Worm (Caenorhabditis elegans) whole organism, L3 larva: ENCODE results near the gene lido-15.

Experiments used
- ZK546.5 ChIP-seq: sonication (generic microtip); optimal IDR thresholded peaks from 2 replicates; lab custom pipeline; 2017; ENCODE audit warnings: missing biosample characterization, missing genetic modification characterization
- aly-2 ChIP-seq: fragments of 150-350 bp; optimal IDR thresholded peaks from 2 replicates; lab custom pipeline; 2014; ENCODE audit warnings: missing biosample characterization, missing genetic modification characterization
- ceh-9 ChIP-seq: sonication (generic microtip); optimal IDR thresholded peaks from 2 replicates; lab custom pipeline; 2018; ENCODE audit warnings: missing biosample characterization, missing genetic modification characterization
- elt-1 ChIP-seq: fragments of 150-350 bp; optimal IDR thresholded peaks from 2 replicates; lab custom pipeline; 2014; ENCODE audit warnings: missing biosample characterization, missing genetic modification characterization
- hmg-11 ChIP-seq: sonication (generic microtip); optimal IDR thresholded peaks from 2 replicates; lab custom pipeline; 2016; ENCODE audit warnings: missing genetic modification characterization, missing compliant biosample characterization
- jun-1 ChIP-seq: fragments of 150-350 bp; optimal IDR thresholded peaks from 2 replicates; lab custom pipeline; 2014; ENCODE audit warnings: missing biosample characterization, missing genetic modification reagents, missing genetic modification characterization
- lin-39 ChIP-seq: fragments of 150-350 bp; optimal IDR thresholded peaks from 2 replicates; lab custom pipeline; 2018; ENCODE audit warnings: missing biosample characterization, missing genetic modification reagents, missing genetic modification characterization
- lsy-12 ChIP-seq: sonication (generic microtip); optimal IDR thresholded peaks from 2 replicates; lab custom pipeline; 2016; ENCODE audit warnings: mild to moderate bottlenecking, missing genetic modification characterization, missing compliant biosample characterization
- nhr-11 ChIP-seq: fragments of 150-350 bp; optimal IDR thresholded peaks from 2 replicates; lab custom pipeline; 2014; ENCODE audit warnings: missing biosample characterization, missing genetic modification characterization
- nhr-25 ChIP-seq: sonication (generic microtip); optimal IDR thresholded peaks from 2 replicates; lab custom pipeline; 2017; ENCODE audit warnings: missing biosample characterization, missing genetic modification characterization
- pqm-1 ChIP-seq: fragments of 150-350 bp; optimal IDR thresholded peaks from 2 replicates; lab custom pipeline; 2017; ENCODE audit warnings: missing biosample characterization, missing genetic modification characterization, inconsistent platforms
- sea-2 ChIP-seq: fragments of 150-350 bp; sonication (generic microtip); optimal IDR thresholded peaks from 4 replicates; lab custom pipeline; 2014; ENCODE audit warnings: missing biosample characterization, missing genetic modification reagents, missing genetic modification characterization
- unc-62 ChIP-seq: fragments of 150-350 bp; sonication (generic microtip); optimal IDR thresholded peaks from 4 replicates; lab custom pipeline; 2014; ENCODE audit warnings: missing biosample characterization, missing genetic modification reagents, missing genetic modification characterization

- TF ChIP-seq pqm-1 (tag; lab: Kevin White, UChicago) (no peak), ZK546.5 (no peak), nhr-25 (tag; lab: Kevin White, UChicago) (no peak), nhr-11 (no peak), aly-2 (no peak), elt-1 (tag; lab: Kevin White, UChicago) (no peak), ceh-9 (tag; lab: Kevin White, UChicago) (no peak), unc-62 (GFP tag; lab: Kevin White, UChicago) (no peak), lsy-12 (tag; lab: Kevin White, UChicago) (no peak), sea-2 (GFP tag; lab: Kevin White, UChicago) (no peak), lin-39 (tag; lab: Kevin White, UChicago) (no peak), hmg-11 (no peak), jun-1 (tag; lab: Kevin White, UChicago) (no peak)
Observed at ce11 chrII:3775719-3776118, 36.4 kb upstream of the lido-15 start, which contains the start of gene T24E12.3.
